Fruit fly (Drosophila melanogaster) whole organism, pupa: Measurements from ENCODE around the gene Syt4.
A peak's percentile ranks its signal among the peaks of the same experiment; 100 is the strongest.

Experiments used
- CG10348 ChIP-seq: fragments of 200-800 bp; sonication (Bioruptor generic); IDR thresholded peaks from 2 replicates; pipeline ENCODE4 v1.3.6; 2022; ENCODE audit warnings: missing biosample characterization, missing genetic modification characterization
- CG13204 ChIP-seq: fragments of 200-800 bp; sonication (Bioruptor generic); optimal IDR thresholded peaks from 2 replicates; lab custom pipeline; 2018; ENCODE audit warnings: missing biosample characterization, mild to moderate bottlenecking, missing genetic modification characterization, moderate library complexity
- CG14655 ChIP-seq: fragments of 200-800 bp; sonication (Bioruptor generic); optimal IDR thresholded peaks from 3 replicates; lab custom pipeline; 2017; ENCODE audit warnings: mild to moderate bottlenecking, missing biosample characterization, missing genetic modification reagents, missing genetic modification characterization
- CG17806 ChIP-seq: fragments of 200-800 bp; sonication (Bioruptor generic); optimal IDR thresholded peaks from 2 replicates; lab custom pipeline; 2018; ENCODE audit warnings: missing biosample characterization, mild to moderate bottlenecking, missing genetic modification characterization, moderate library complexity
- CG4496 ChIP-seq: fragments of 200-800 bp; sonication (Bioruptor generic); IDR thresholded peaks from 3 replicates; pipeline ENCODE4 v1.3.6; 2022; ENCODE audit warnings: missing biosample characterization, missing genetic modification characterization
- CG8301 ChIP-seq: fragments of 200-800 bp; sonication (Bioruptor generic); optimal IDR thresholded peaks from 2 replicates; lab custom pipeline; 2018; ENCODE audit warnings: missing biosample characterization, mild to moderate bottlenecking, missing genetic modification characterization
- CG9948 ChIP-seq: fragments of 200-800 bp; sonication (Bioruptor generic); optimal IDR thresholded peaks from 2 replicates; lab custom pipeline; 2018; ENCODE audit warnings: missing biosample characterization, mild to moderate bottlenecking, missing genetic modification characterization, moderate library complexity
- D1 ChIP-seq: fragments of 200-800 bp; sonication (Bioruptor generic); optimal IDR thresholded peaks from 2 replicates; lab custom pipeline; 2018; ENCODE audit warnings: missing biosample characterization, mild to moderate bottlenecking, missing genetic modification characterization, moderate library complexity
- EcR ChIP-seq: fragments of 200-800 bp; sonication (Bioruptor generic); optimal IDR thresholded peaks from 3 replicates; lab custom pipeline; 2019; ENCODE audit warnings: missing biosample characterization, missing genetic modification characterization, mild to moderate bottlenecking, moderate library complexity, missing genetic modification reagents
- Ets98B ChIP-seq: fragments of 200-800 bp; sonication (Bioruptor generic); IDR thresholded peaks from 2 replicates; pipeline ENCODE4 v1.3.6; 2022; ENCODE audit warnings: missing biosample characterization, missing genetic modification characterization
- Pif1B ChIP-seq: fragments of 200-800 bp; sonication (Bioruptor generic); optimal IDR thresholded peaks from 3 replicates; lab custom pipeline; 2016; ENCODE audit warnings: missing biosample characterization, missing genetic modification characterization
- Snoo ChIP-seq: fragments of 200-800 bp; sonication (Bioruptor generic); optimal IDR thresholded peaks from 3 replicates; lab custom pipeline; 2017; ENCODE audit warnings: missing biosample characterization, mild to moderate bottlenecking, missing genetic modification characterization, inconsistent platforms
- gl ChIP-seq: fragments of 200-800 bp; sonication (Bioruptor generic); optimal IDR thresholded peaks from 2 replicates; lab custom pipeline; 2018; ENCODE audit warnings: missing biosample characterization, mild to moderate bottlenecking, missing genetic modification characterization
- rn ChIP-seq: fragments of 200-800 bp; sonication (Bioruptor generic); IDR thresholded peaks from 2 replicates; pipeline ENCODE4 v1.3.6; 2022; ENCODE audit warnings: missing biosample characterization, missing genetic modification characterization

DNA sequence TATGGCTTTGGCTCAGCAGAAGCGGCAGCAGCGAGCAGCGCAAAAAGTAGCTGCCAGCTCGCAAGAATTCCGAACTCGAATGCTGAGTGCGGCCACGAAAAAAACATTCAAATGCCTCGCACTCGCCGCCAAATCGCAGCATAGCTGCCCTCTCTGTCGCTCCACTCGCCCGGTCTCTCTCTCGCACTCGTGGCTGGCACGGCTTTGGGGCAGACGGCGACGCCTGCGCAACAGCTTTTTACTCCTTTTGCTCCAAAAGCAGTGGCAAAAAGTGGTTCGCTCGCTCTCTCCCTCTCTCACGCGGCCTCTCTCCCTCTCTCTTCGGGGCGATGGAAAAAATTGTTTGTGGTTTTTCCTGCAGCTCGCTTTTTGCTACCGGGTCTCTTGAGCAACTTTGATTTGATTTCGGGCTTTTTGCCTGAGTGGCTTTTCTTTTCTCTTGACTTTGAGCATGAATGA lies 43.7 kb downstream of the Syt4 start, which contains the start of gene rn:
- TF ChIP-seq CG4496 (peak; percentile 79), CG9948 (tag; lab: Kevin White, UChicago) (no peak), Snoo (peak; percentile 3), rn (GFP tag; lab: Robert Waterston, UW) (peak; percentile 59), Pif1B (GFP tag; lab: Kevin White, UChicago) (no peak), gl (peak; percentile 49), CG13204 (peak; percentile 19), Ets98B (GFP tag; lab: Robert Waterston, UW) (peak; percentile 36), CG14655 (GFP tag; lab: Kevin White, UChicago) (no peak), CG17806 (tag; lab: Kevin White, UChicago) (no peak), CG8301 (tag; lab: Kevin White, UChicago) (no peak), EcR (no peak), CG10348 (GFP tag; lab: Robert Waterston, UW) (no peak), D1 (tag; lab: Kevin White, UChicago) (no peak)
